Worm (Caenorhabditis elegans) whole organism, L1 larva: ENCODE measurements around the gene rpc-2.
A peak's percentile ranks its signal among the peaks of the same experiment; 100 is the strongest.

ENCODE experiments used
- C04F5.9 ChIP-seq: sonication (generic microtip); optimal IDR thresholded peaks from 2 replicates; lab custom pipeline; 2016; ENCODE audit warnings: missing genetic modification characterization, missing compliant biosample characterization
- C16A3.4 ChIP-seq: fragments of 150-350 bp; optimal IDR thresholded peaks from 2 replicates; lab custom pipeline; 2014; ENCODE audit warnings: missing biosample characterization, missing genetic modification characterization
- F16B12.6 ChIP-seq: fragments of 150-350 bp; optimal IDR thresholded peaks from 2 replicates; lab custom pipeline; 2014; ENCODE audit warnings: missing biosample characterization, missing genetic modification characterization
- Y116A8C.19 ChIP-seq: sonication (generic microtip); optimal IDR thresholded peaks from 2 replicates; lab custom pipeline; 2016; ENCODE audit warnings: missing compliant biosample characterization, missing genetic modification characterization, borderline replicate concordance
- alr-1 ChIP-seq: fragments of 200-800 bp; sonication (Bioruptor generic); optimal IDR thresholded peaks from 2 replicates; lab custom pipeline; 2018; ENCODE audit warnings: borderline replicate concordance, mild to moderate bottlenecking, missing genetic modification characterization, missing compliant biosample characterization
- aly-2 ChIP-seq: fragments of 150-350 bp; optimal IDR thresholded peaks from 2 replicates; lab custom pipeline; 2014; ENCODE audit warnings: missing biosample characterization, missing genetic modification characterization
- blmp-1 ChIP-seq: fragments of 150-350 bp; optimal IDR thresholded peaks from 2 replicates; lab custom pipeline; 2014; ENCODE audit warnings: missing biosample characterization, missing genetic modification characterization
- ceh-88 ChIP-seq: fragments of 200-800 bp; sonication (Bioruptor generic); IDR thresholded peaks from 2 replicates; pipeline ENCODE4 v1.3.6; 2022; ENCODE audit warnings: missing genetic modification characterization, missing compliant biosample characterization
- ceh-90 ChIP-seq: sonication (generic microtip); optimal IDR thresholded peaks from 2 replicates; lab custom pipeline; 2016; ENCODE audit warnings: missing genetic modification characterization, missing compliant biosample characterization
- ces-1 ChIP-seq: fragments of 150-350 bp; optimal IDR thresholded peaks from 2 replicates; lab custom pipeline; 2014; ENCODE audit warnings: missing biosample characterization, missing genetic modification reagents, missing genetic modification characterization
- dsc-1 ChIP-seq: sonication (generic microtip); optimal IDR thresholded peaks from 2 replicates; lab custom pipeline; 2016; ENCODE audit warnings: mild to moderate bottlenecking, missing genetic modification characterization, missing compliant biosample characterization
- efl-3 ChIP-seq: fragments of 200-800 bp; sonication (Bioruptor generic); optimal IDR thresholded peaks from 2 replicates; lab custom pipeline; 2018; ENCODE audit warnings: mild to moderate bottlenecking, missing genetic modification characterization, missing compliant biosample characterization
- egl-27 ChIP-seq, 2 experiments: fragments of 150-350 bp in 1 of 2; sonication (generic microtip); optimal IDR thresholded peaks; 3 replicates each; lab custom pipeline; 2017 to 2018; ENCODE audit warnings: missing biosample characterization in 2 of 2, missing genetic modification characterization in 2 of 2, missing genetic modification reagents in 2 of 2
- ets-5 ChIP-seq: fragments of 200-800 bp; sonication (Bioruptor generic); IDR thresholded peaks from 2 replicates; pipeline ENCODE4 v1.3.6; 2022; ENCODE audit warnings: missing genetic modification characterization, missing compliant biosample characterization
- fkh-10 ChIP-seq: sonication (generic microtip); optimal IDR thresholded peaks from 2 replicates; lab custom pipeline; 2017; ENCODE audit warnings: missing biosample characterization, missing genetic modification reagents, missing genetic modification characterization
- fkh-4 ChIP-seq: sonication (generic microtip); optimal IDR thresholded peaks from 2 replicates; lab custom pipeline; 2016; ENCODE audit warnings: missing compliant biosample characterization, missing genetic modification characterization, borderline replicate concordance
- fkh-8 ChIP-seq: sonication (generic microtip); optimal IDR thresholded peaks from 2 replicates; lab custom pipeline; 2016; ENCODE audit warnings: mild to moderate bottlenecking, missing genetic modification characterization, missing compliant biosample characterization
- grh-1 ChIP-seq: fragments of 200-800 bp; sonication (Bioruptor generic); IDR thresholded peaks from 2 replicates; pipeline ENCODE4 v1.3.6; 2022; ENCODE audit warnings: missing genetic modification reagents, missing genetic modification characterization, missing compliant biosample characterization
- hlh-17 ChIP-seq: fragments of 200-800 bp; sonication (Bioruptor generic); optimal IDR thresholded peaks from 2 replicates; lab custom pipeline; 2018; ENCODE audit warnings: missing genetic modification characterization, mild to moderate bottlenecking, missing compliant biosample characterization, moderate library complexity, borderline replicate concordance
- hlh-4 ChIP-seq: sonication (generic microtip); optimal IDR thresholded peaks from 2 replicates; lab custom pipeline; 2016; ENCODE audit warnings: mild to moderate bottlenecking, missing genetic modification characterization, missing compliant biosample characterization
- isw-1 ChIP-seq: fragments of 200-800 bp; sonication (Bioruptor generic); IDR thresholded peaks from 2 replicates; pipeline ENCODE4 v1.3.6; 2022; ENCODE audit warnings: missing genetic modification characterization, missing compliant biosample characterization
- lin-13 ChIP-seq: fragments of 150-350 bp; optimal IDR thresholded peaks from 2 replicates; lab custom pipeline; 2014; ENCODE audit warnings: missing biosample characterization, missing genetic modification reagents, missing genetic modification characterization
- lin-14 ChIP-seq: fragments of 200-800 bp; sonication (Bioruptor generic); optimal IDR thresholded peaks from 2 replicates; lab custom pipeline; 2018; ENCODE audit warnings: mild to moderate bottlenecking, missing genetic modification characterization, moderate library complexity, missing compliant biosample characterization
- lin-15B ChIP-seq: fragments of 150-350 bp; sonication (generic microtip); optimal IDR thresholded peaks from 3 replicates; lab custom pipeline; 2014; ENCODE audit warnings: missing biosample characterization, missing genetic modification characterization
- lir-3 ChIP-seq: sonication (generic microtip); optimal IDR thresholded peaks from 2 replicates; lab custom pipeline; 2016; ENCODE audit warnings: mild to moderate bottlenecking, missing genetic modification characterization, moderate library complexity, missing compliant biosample characterization; ENCODE audit not compliant: poor library complexity
- lsy-2 ChIP-seq, 2 experiments: fragments of 150-350 bp; optimal IDR thresholded peaks; 2 replicates each; lab custom pipeline; 2014; ENCODE audit warnings: missing biosample characterization in 2 of 2, missing genetic modification characterization in 2 of 2
- mab-9 ChIP-seq: fragments of 200-800 bp; sonication (Bioruptor generic); IDR thresholded peaks from 2 replicates; pipeline ENCODE4 v1.3.6; 2022; ENCODE audit warnings: missing genetic modification reagents, missing genetic modification characterization, missing compliant biosample characterization
- mef-2 ChIP-seq: fragments of 150-350 bp; optimal IDR thresholded peaks from 2 replicates; lab custom pipeline; 2014; ENCODE audit warnings: missing biosample characterization, missing genetic modification characterization
- nhr-20 ChIP-seq: sonication (generic microtip); optimal IDR thresholded peaks from 2 replicates; lab custom pipeline; 2016; ENCODE audit warnings: mild to moderate bottlenecking, missing genetic modification characterization, missing compliant biosample characterization
- nhr-237 ChIP-seq: fragments of 150-350 bp; optimal IDR thresholded peaks from 2 replicates; lab custom pipeline; 2014; ENCODE audit warnings: missing biosample characterization, missing genetic modification characterization
- nhr-47 ChIP-seq: sonication (generic microtip); optimal IDR thresholded peaks from 2 replicates; lab custom pipeline; 2016; ENCODE audit warnings: mild to moderate bottlenecking, missing genetic modification characterization, moderate library complexity, missing compliant biosample characterization
- nhr-71 ChIP-seq: sonication (generic microtip); optimal IDR thresholded peaks from 2 replicates; lab custom pipeline; 2016; ENCODE audit warnings: mild to moderate bottlenecking, missing genetic modification characterization, moderate library complexity, missing compliant biosample characterization
- nhr-77 ChIP-seq: fragments of 150-350 bp; optimal IDR thresholded peaks from 2 replicates; lab custom pipeline; 2014; ENCODE audit warnings: missing biosample characterization, missing genetic modification characterization
- nhr-84 ChIP-seq: sonication (generic microtip); optimal IDR thresholded peaks from 2 replicates; lab custom pipeline; 2017; ENCODE audit warnings: missing biosample characterization, missing genetic modification characterization
- nhr-85 ChIP-seq: sonication (generic microtip); peaks from one replicate; lab custom pipeline; 2016; ENCODE audit warnings: missing genetic modification characterization, inconsistent platforms, missing compliant biosample characterization
- pag-3 ChIP-seq: sonication (generic microtip); optimal IDR thresholded peaks from 2 replicates; lab custom pipeline; 2017; ENCODE audit warnings: missing genetic modification characterization, mild to moderate bottlenecking, missing compliant biosample characterization, antibody characterized with exemption, borderline replicate concordance; ENCODE audit not compliant: insufficient read depth
- pqm-1 ChIP-seq: sonication (generic microtip); optimal IDR thresholded peaks from 3 replicates; lab custom pipeline; 2017; ENCODE audit warnings: missing biosample characterization, missing genetic modification characterization
- rnt-1 ChIP-seq: sonication (generic microtip); optimal IDR thresholded peaks from 2 replicates; lab custom pipeline; 2016; ENCODE audit warnings: mild to moderate bottlenecking, missing genetic modification characterization, moderate library complexity, missing compliant biosample characterization
- snpc-4 ChIP-seq: fragments of 150-350 bp; optimal IDR thresholded peaks from 2 replicates; lab custom pipeline; 2014; ENCODE audit warnings: missing biosample characterization, missing genetic modification characterization
- snu-23 ChIP-seq: sonication (generic microtip); optimal IDR thresholded peaks from 2 replicates; lab custom pipeline; 2016; ENCODE audit warnings: missing genetic modification characterization, missing compliant biosample characterization
- sox-4 ChIP-seq: sonication (generic microtip); optimal IDR thresholded peaks from 2 replicates; lab custom pipeline; 2016; ENCODE audit warnings: missing genetic modification characterization, missing compliant biosample characterization
- tbx-2 ChIP-seq: sonication (generic microtip); optimal IDR thresholded peaks from 2 replicates; lab custom pipeline; 2016; ENCODE audit warnings: missing genetic modification characterization, missing compliant biosample characterization
- unc-130 ChIP-seq: fragments of 150-350 bp; optimal IDR thresholded peaks from 2 replicates; lab custom pipeline; 2017; ENCODE audit warnings: missing biosample characterization, missing genetic modification characterization, inconsistent platforms
- unc-62 ChIP-seq: fragments of 150-350 bp; optimal IDR thresholded peaks from 2 replicates; lab custom pipeline; 2014; ENCODE audit warnings: missing biosample characterization, missing genetic modification reagents, missing genetic modification characterization
- unc-86 ChIP-seq: sonication (generic microtip); optimal IDR thresholded peaks from 2 replicates; lab custom pipeline; 2016; ENCODE audit warnings: missing genetic modification characterization, missing compliant biosample characterization
- unc-98 ChIP-seq: fragments of 200-800 bp; sonication (Bioruptor generic); IDR thresholded peaks from 2 replicates; pipeline ENCODE4 v1.3.6; 2022; ENCODE audit warnings: missing genetic modification characterization, missing compliant biosample characterization
- vab-15 ChIP-seq: sonication (generic microtip); optimal IDR thresholded peaks from 2 replicates; lab custom pipeline; 2017; ENCODE audit warnings: missing genotype, mild to moderate bottlenecking, missing genetic modification characterization, missing compliant biosample characterization
- zip-4 ChIP-seq: fragments of 200-800 bp; sonication (Bioruptor generic); optimal IDR thresholded peaks from 2 replicates; lab custom pipeline; 2018; ENCODE audit warnings: mild to moderate bottlenecking, missing genetic modification characterization, moderate library complexity, missing compliant biosample characterization
- ztf-11 ChIP-seq, 2 experiments: sonication (generic microtip); optimal IDR thresholded peaks; 2 replicates each; lab custom pipeline; 2016 to 2017; ENCODE audit warnings: missing genetic modification characterization in 2 of 2, missing biosample characterization in 1 of 2, missing compliant biosample characterization in 1 of 2
- ztf-4 ChIP-seq: fragments of 150-350 bp; optimal IDR thresholded peaks from 2 replicates; lab custom pipeline; 2014; ENCODE audit warnings: missing biosample characterization, missing genetic modification characterization

Gene rpc-2

DNA sequence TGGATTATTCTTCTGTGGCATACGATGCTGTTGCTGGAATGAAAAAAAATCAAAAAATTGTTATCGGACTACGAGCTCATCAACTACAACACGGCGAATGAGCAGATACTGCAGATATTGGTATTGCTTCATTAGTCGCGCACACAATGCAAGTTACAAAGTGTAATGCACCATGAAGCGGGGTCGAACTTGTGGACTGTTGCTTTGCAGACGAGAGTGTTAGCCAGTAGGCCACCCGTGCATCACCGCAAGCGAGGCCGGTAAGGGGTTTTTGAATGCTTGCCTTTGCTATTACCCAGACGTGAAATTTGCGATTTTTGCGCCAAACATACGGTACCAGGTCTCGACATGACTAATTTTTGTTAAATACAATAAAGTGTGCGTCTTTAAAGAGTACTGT lies 44.8 kb downstream of the rpc-2 start (continued):
- TF ChIP-seq nhr-20 (tag; lab: Kevin White, UChicago) (peak; percentile 82), unc-98 (GFP tag; lab: Robert Waterston, UW) (peak; percentile 56; the same call in 1 of the 2 replicates), blmp-1 (tag; lab: Kevin White, UChicago) (no peak), ceh-88 (GFP tag; lab: Robert Waterston, UW) (peak; percentile 39; the same call in 1 of the 2 replicates), fkh-4 (no peak), nhr-77 (tag; lab: Kevin White, UChicago) (peak; percentile 77), rnt-1 (tag; lab: Kevin White, UChicago) (peak; percentile 88), efl-3 (GFP tag; lab: Kevin White, UChicago) (no peak), pag-3 (tag; lab: Kevin White, UChicago) (no peak), ces-1 (GFP tag; lab: Kevin White, UChicago) (no peak), nhr-47 (tag; lab: Kevin White, UChicago) (peak; percentile 81), sox-4 (tag; lab: Kevin White, UChicago) (no peak), tbx-2 (tag; lab: Kevin White, UChicago) (peak; percentile 69), vab-15 (tag; lab: Kevin White, UChicago) (no peak), ets-5 (GFP tag; lab: Robert Waterston, UW) (no peak), mef-2 (tag; lab: Kevin White, UChicago) (no peak), lsy-2 (tag; optimal IDR thresholded peaks at IDR 0.05; lab: Kevin White, UChicago) (peak; percentile 55 to 70), F16B12.6 (tag; lab: Kevin White, UChicago) (peak; percentile 15), grh-1 (GFP tag; lab: Robert Waterston, UW) (peak; percentile 33; the same call in 1 of the 2 replicates), ztf-4 (tag; lab: Kevin White, UChicago) (peak; percentile 2), pqm-1 (no peak), nhr-71 (tag; lab: Kevin White, UChicago) (peak; percentile 83), aly-2 (tag; lab: Kevin White, UChicago) (peak; percentile 58), unc-62 (GFP tag; lab: Kevin White, UChicago) (no peak), nhr-84 (tag; lab: Kevin White, UChicago) (no peak), mab-9 (GFP tag; lab: Robert Waterston, UW) (0 out of 2 replicates have a peak, but pooled peaks have one; percentile 20), hlh-4 (no peak), fkh-10 (GFP tag; lab: Kevin White, UChicago) (no peak), isw-1 (GFP tag; lab: Robert Waterston, UW) (no peak), zip-4 (GFP tag; lab: Kevin White, UChicago) (peak; percentile 17), fkh-8 (tag; lab: Kevin White, UChicago) (peak; percentile 34), ceh-90 (tag; lab: Kevin White, UChicago) (peak; percentile 7), lin-15B (tag; lab: Kevin White, UChicago) (peak; percentile 34), ztf-11 (tag; optimal IDR thresholded peaks at IDR 0.05; lab: Kevin White, UChicago) (peak in 1 of 2 experiments; percentile 38), nhr-237 (tag; lab: Kevin White, UChicago) (no peak), egl-27 (tag; optimal IDR thresholded peaks at IDR 0.05; lab: Kevin White, UChicago) (no peak), unc-130 (tag; lab: Kevin White, UChicago) (peak; percentile 5), C04F5.9 (tag; lab: Kevin White, UChicago) (peak; percentile 25), snu-23 (GFP tag; lab: Kevin White, UChicago) (peak; percentile 88), alr-1 (tag; lab: Kevin White, UChicago) (no peak)
- TF ChIP-seq, all 84 proteins: peak for 50

DNA sequence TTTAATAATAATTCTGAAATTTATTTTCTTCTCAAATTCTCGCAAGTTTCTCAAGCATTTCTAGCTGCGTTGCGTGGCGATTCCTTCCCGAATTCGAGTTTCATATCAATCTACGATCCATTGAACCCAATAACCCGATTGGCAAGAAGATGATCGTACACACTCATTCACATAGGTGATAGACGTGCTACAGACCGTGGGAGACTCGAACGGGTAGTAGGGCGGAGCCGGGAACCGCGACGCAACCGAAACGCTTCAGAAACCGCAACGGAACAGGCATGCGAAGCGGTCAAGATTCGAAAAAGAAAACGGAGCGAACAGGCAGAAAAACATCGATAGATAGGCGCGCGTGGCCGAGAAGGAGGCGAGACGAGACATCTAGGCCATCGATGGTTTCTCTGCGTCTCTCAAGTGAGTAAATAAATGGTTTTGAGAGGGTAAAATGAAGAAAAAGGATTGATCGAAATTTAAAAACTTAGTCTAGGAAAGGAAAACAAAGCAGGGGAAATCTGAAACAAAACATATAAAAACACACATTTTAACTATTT lies 46.3 kb downstream of the rpc-2 start, which contains the start of gene madf-11:
TSS of gene madf-11 (minus strand) at position 51 of the 548 bp plus-strand sequence.
- TF ChIP-seq blmp-1 (tag; lab: Kevin White, UChicago) (peak; percentile 75), nhr-71 (tag; lab: Kevin White, UChicago) (peak; percentile 76), unc-130 (tag; lab: Kevin White, UChicago) (peak; percentile 68), lir-3 (tag; lab: Kevin White, UChicago) (peak; percentile 78), unc-98 (GFP tag; lab: Robert Waterston, UW) (no peak), fkh-10 (GFP tag; lab: Kevin White, UChicago) (peak; percentile 29), lin-14 (GFP tag; lab: Kevin White, UChicago) (peak; percentile 90), C16A3.4 (tag; lab: Kevin White, UChicago) (peak; percentile 49), C04F5.9 (tag; lab: Kevin White, UChicago) (peak; percentile 29), hlh-17 (GFP tag; lab: Kevin White, UChicago) (no peak), unc-86 (tag; lab: Kevin White, UChicago) (peak; percentile 41), lin-13 (peak; percentile 62), snpc-4 (tag; lab: Kevin White, UChicago) (peak; percentile 64), Y116A8C.19 (no peak), lsy-2 (tag; optimal IDR thresholded peaks at IDR 0.05; lab: Kevin White, UChicago) (peak; percentile 66 to 83), nhr-85 (tag; lab: Kevin White, UChicago) (peak; percentile 83), dsc-1 (tag; lab: Kevin White, UChicago) (no peak)
